Worm (Caenorhabditis elegans): ENCODE results near the gene C06A8.6.

DNA sequence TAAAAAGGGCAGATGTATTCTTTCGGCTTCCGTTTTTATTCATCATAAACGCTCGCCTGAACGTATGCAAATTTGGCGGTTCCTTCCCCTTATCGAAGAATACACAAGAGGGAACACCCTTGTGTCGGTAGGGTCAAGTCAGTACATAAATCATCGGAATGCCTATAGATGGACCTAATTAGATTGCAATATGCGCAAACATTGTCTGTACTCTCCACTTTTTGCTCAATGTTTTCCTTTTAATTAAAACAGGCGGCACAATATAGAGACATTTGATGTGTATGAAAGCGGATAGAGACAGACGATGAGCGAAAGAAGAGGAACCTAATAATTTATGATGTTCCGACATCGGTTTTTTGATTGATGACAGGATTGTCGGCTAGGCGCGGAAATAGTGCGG, 41.9 kb downstream of the C06A8.6 start:
- TF ChIP-seq scrt-1 (GFP tag; IDR thresholded peaks at IDR 0.05) (no peak), pes-1 (GFP tag; IDR thresholded peaks at IDR 0.05) (no peak), ama-1 (optimal IDR thresholded peaks at IDR 0.05) (no peak), hmg-4 (GFP tag; optimal IDR thresholded peaks at IDR 0.05) (peak; percentile 52), tbx-11 (GFP tag; IDR thresholded peaks at IDR 0.05) (no peak), hnd-1 (tag; optimal IDR thresholded peaks at IDR 0.05) (no peak), ceh-13 (GFP tag; optimal IDR thresholded peaks at IDR 0.05) (no peak), flt-1 (GFP tag; IDR thresholded peaks at IDR 0.05) (no peak), aly-1 (tag; optimal IDR thresholded peaks at IDR 0.05) (no peak)
